Fruit fly (Drosophila melanogaster): ENCODE data around the gene cmet.

- peak; percentile 34 to 63 for TF ChIP-seq CTCF (optimal IDR thresholded peaks at IDR 0.05)
- TF ChIP-seq CG8478 (optimal IDR thresholded peaks at IDR 0.05), result no peak
Observed at dm6 chr2L:11318464-11318863, 49.7 kb upstream of the cmet start.
